Worm (Caenorhabditis elegans): Measurements from ENCODE around the gene F22B7.1.
A peak's percentile ranks its signal among the peaks of the same experiment; 100 is the strongest.

The F22B7.1 gene

DNA sequence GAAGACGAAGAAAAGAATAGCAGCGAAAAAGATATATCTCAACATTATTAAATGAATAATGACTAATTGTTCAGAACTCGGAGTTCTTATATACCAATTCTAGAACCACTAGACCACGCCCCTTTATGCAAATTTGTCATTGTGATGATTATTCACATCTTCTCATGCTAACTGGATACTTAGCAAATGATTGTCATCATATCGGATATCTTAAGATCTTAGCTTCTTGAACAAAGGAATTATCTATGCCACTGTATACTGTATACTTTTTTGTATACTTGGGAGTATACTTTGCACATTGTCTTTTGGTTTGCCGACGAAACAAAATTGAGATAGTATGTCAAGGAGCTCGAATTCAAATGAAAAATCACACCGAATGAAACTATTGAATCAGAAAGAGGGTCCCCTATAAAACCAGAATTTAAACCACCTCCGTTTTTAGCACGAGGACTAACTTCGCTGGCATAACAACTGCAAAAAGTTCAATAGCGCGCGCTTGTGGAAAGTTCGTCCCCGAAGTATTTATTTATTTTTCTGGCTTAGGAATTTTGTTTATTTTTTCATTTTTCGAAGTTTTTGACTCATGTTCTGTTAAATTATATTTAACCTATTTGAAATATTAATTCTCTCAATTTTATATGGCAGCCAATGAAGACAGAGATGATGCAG is 35.3 kb downstream of the F22B7.1 start, which contains the start of the genes sdz-1 and vps-33.1:
TSS of gene sdz-1 (minus strand) at position 51 of the 669 bp plus-strand sequence.
TSS of gene vps-33.1 (plus strand) at position 639 of the 669 bp plus-strand sequence.
- no peak for TF ChIP-seq ceh-9 (tag; optimal IDR thresholded peaks at IDR 0.05)
- no peak for TF ChIP-seq gmeb-2 (tag; optimal IDR thresholded peaks at IDR 0.05)
- TF ChIP-seq ceh-6 (GFP tag; optimal IDR thresholded peaks at IDR 0.05), result no peak
- peak; percentile 6 for TF ChIP-seq tbx-2 (tag; optimal IDR thresholded peaks at IDR 0.05)
- no peak for TF ChIP-seq che-1 (tag; optimal IDR thresholded peaks at IDR 0.05)
- TF ChIP-seq pha-4 (tag; optimal IDR thresholded peaks at IDR 0.05), result no peak
- TF ChIP-seq hlh-8 (tag; optimal IDR thresholded peaks at IDR 0.05), result peak; percentile 35
- TF ChIP-seq Y22D7AL.16 (tag; optimal IDR thresholded peaks at IDR 0.05), result no peak
- TF ChIP-seq unc-55 (GFP tag; optimal IDR thresholded peaks at IDR 0.05), result no peak
- TF ChIP-seq tbx-7 (tag; optimal IDR thresholded peaks at IDR 0.05), result peak; percentile 52
- no peak for TF ChIP-seq unc-3 (GFP tag; conservative IDR thresholded peaks at IDR 0.05)
- TF ChIP-seq unc-3 (tag; optimal IDR thresholded peaks at IDR 0.05), result no peak
- TF ChIP-seq ceh-24 (tag; optimal IDR thresholded peaks at IDR 0.05), result no peak
- TF ChIP-seq ceh-18 (tag; optimal IDR thresholded peaks at IDR 0.05), result no peak
- peak; percentile 22 for TF ChIP-seq zip-5 (tag; optimal IDR thresholded peaks at IDR 0.05)
- TF ChIP-seq ceh-31 (tag; optimal IDR thresholded peaks at IDR 0.05), result peak; percentile 70
- no peak for TF ChIP-seq ceh-48 (tag; optimal IDR thresholded peaks at IDR 0.05)
- peak; percentile 71 for TF ChIP-seq C08G9.2 (tag; optimal IDR thresholded peaks at IDR 0.05)
- TF ChIP-seq fax-1 (tag; optimal IDR thresholded peaks at IDR 0.05), result no peak
- peak; percentile 65 for TF ChIP-seq ets-4 (tag; optimal IDR thresholded peaks at IDR 0.05)
- peak; percentile 49 for TF ChIP-seq ceh-2 (tag; optimal IDR thresholded peaks at IDR 0.05)
- peak; percentile 15 for TF ChIP-seq unc-42 (tag; optimal IDR thresholded peaks at IDR 0.05)
- TF ChIP-seq dve-1 (tag; optimal IDR thresholded peaks at IDR 0.05), result no peak
- TF ChIP-seq hlh-30 (tag; optimal IDR thresholded peaks at IDR 0.05; ENCODE audit: insufficient read depth), result peak; percentile 6
- TF ChIP-seq lim-6 (tag; optimal IDR thresholded peaks at IDR 0.05), result no peak
- no peak for TF ChIP-seq ahr-1 (tag; optimal IDR thresholded peaks at IDR 0.05)
- TF ChIP-seq ceh-30 (tag; optimal IDR thresholded peaks at IDR 0.05), result no peak
- peak; percentile 18 for TF ChIP-seq nfya-1 (tag; optimal IDR thresholded peaks at IDR 0.05)
- TF ChIP-seq mec-3 (tag; optimal IDR thresholded peaks at IDR 0.05; ENCODE audit: borderline replicate concordance), result no peak
- TF ChIP-seq npax-4 (tag; optimal IDR thresholded peaks at IDR 0.05), result no peak

DNA sequence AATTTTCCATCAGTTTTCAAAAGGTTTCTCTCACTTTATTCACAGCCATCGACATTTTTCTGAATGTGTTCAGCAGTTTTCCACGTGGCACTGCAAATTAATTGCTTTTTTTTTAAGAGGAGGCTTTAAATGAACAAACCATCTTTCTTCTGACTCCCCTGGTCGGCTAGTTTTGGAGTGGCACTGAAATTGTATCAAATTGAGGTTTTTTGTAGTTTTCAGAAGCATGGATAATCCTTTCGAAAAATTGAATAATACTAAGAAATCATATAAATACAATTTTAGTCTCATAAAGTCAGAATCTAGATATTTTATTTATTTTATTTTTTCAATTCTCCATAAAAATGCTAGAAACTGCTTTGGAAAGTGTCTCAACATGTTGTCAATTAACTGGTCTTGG is 39.6 kb downstream of the F22B7.1 start, which contains the start of gene B0303.16:
TSS of gene B0303.16 (plus strand) at position 301 of the 400 bp plus-strand sequence.
- TF ChIP-seq pros-1 (tag; optimal IDR thresholded peaks at IDR 0.05) (no peak), hlh-13 (GFP tag; optimal IDR thresholded peaks at IDR 0.05) (no peak)

DNA sequence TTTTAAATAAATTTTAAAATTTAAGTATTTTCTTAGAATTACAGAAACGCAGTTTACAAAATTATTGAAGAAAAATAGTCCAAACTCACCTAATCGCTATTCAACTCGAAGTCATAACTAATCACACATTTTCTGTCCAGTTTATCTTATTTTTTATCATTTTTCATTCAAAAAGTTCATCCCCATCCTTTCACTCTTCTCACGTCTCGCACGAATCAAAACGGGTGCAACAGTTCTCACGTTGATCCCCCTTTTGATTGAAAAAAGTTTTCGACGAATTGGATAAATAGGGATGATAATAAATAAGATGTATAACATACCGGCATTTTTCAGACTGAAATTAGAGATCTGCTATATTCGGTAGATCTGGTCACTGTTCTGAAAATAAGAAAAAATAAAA is 44.6 kb downstream of the F22B7.1 start:
- no peak for TF ChIP-seq tbx-2 (tag; optimal IDR thresholded peaks at IDR 0.05)
- TF ChIP-seq ref-2 (tag; optimal IDR thresholded peaks at IDR 0.05), result no peak
- TF ChIP-seq rnt-1 (tag; optimal IDR thresholded peaks at IDR 0.05), result no peak
- no peak for TF ChIP-seq sox-2 (GFP tag; IDR thresholded peaks at IDR 0.05)
- no peak for TF ChIP-seq F13H6.1 (tag; optimal IDR thresholded peaks at IDR 0.05)

DNA sequence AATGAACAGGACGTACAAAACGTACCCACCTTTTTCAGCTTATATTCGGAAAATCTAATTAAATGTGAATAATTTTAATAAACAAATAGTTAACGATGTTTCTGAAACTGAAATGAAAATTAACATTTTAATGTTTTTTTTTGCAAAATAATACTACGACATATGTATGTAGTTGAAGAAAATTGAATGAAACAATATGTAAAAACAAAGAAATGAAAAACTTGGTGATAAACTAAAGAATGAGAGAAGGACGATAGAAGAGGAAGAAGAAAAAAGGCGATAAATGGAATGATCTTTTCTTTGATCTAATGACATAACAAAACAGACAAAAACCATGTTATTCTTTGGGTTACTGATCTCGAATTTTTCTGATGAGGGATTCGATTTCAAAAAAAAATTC is 45.2 kb downstream of the F22B7.1 start, which contains the start of gene B0303.11:
TSS of gene B0303.11 (minus strand) at position 101 of the 400 bp plus-strand sequence.
- TF ChIP-seq ceh-30 (tag; optimal IDR thresholded peaks at IDR 0.05), result no peak
- no peak for TF ChIP-seq ama-1 (optimal IDR thresholded peaks at IDR 0.05)
- TF ChIP-seq madf-2 (tag; optimal IDR thresholded peaks at IDR 0.05), result no peak
- no peak for TF ChIP-seq che-1 (tag; optimal IDR thresholded peaks at IDR 0.05)
- no peak for TF ChIP-seq lin-11 (tag; optimal IDR thresholded peaks at IDR 0.05)
- no peak for TF ChIP-seq pax-1 (tag; optimal IDR thresholded peaks at IDR 0.05)
- no peak for TF ChIP-seq ceh-9 (tag; optimal IDR thresholded peaks at IDR 0.05)
- no peak for TF ChIP-seq C08G9.2 (tag; optimal IDR thresholded peaks at IDR 0.05)
- TF ChIP-seq syd-9 (tag; optimal IDR thresholded peaks at IDR 0.05), result no peak
- TF ChIP-seq hlh-15 (tag; optimal IDR thresholded peaks at IDR 0.05), result no peak
- no peak for TF ChIP-seq gmeb-2 (tag; optimal IDR thresholded peaks at IDR 0.05)
- TF ChIP-seq T23F11.4 (GFP tag; optimal IDR thresholded peaks at IDR 0.05), result no peak
- no peak for TF ChIP-seq ceh-6 (GFP tag; optimal IDR thresholded peaks at IDR 0.05)
- TF ChIP-seq unc-3 (GFP tag; conservative IDR thresholded peaks at IDR 0.05), result no peak
- no peak for TF ChIP-seq unc-3 (tag; optimal IDR thresholded peaks at IDR 0.05)
- TF ChIP-seq hlh-8 (tag; optimal IDR thresholded peaks at IDR 0.05), result no peak
